Worm (Caenorhabditis elegans): Measurements from ENCODE around the gene F47B8.8.

ce11 chrV:14296499-14296898, 35.0 kb upstream of the F47B8.8 start, which contains the start of gene F14D7.3:
- TF ChIP-seq mes-4 (tag; optimal IDR thresholded peaks at IDR 0.05) (no peak), akir-1 (GFP tag; optimal IDR thresholded peaks at IDR 0.05) (no peak), F57C9.4 (tag; optimal IDR thresholded peaks at IDR 0.05) (no peak), unc-62 (GFP tag; optimal IDR thresholded peaks at IDR 0.05) (no peak), K11D2.4 (GFP tag; IDR thresholded peaks at IDR 0.05) (no peak)

Data from whole organism, young adult.